Worm (Caenorhabditis elegans): ENCODE data around the gene twk-10.

Gene twk-10

DNA sequence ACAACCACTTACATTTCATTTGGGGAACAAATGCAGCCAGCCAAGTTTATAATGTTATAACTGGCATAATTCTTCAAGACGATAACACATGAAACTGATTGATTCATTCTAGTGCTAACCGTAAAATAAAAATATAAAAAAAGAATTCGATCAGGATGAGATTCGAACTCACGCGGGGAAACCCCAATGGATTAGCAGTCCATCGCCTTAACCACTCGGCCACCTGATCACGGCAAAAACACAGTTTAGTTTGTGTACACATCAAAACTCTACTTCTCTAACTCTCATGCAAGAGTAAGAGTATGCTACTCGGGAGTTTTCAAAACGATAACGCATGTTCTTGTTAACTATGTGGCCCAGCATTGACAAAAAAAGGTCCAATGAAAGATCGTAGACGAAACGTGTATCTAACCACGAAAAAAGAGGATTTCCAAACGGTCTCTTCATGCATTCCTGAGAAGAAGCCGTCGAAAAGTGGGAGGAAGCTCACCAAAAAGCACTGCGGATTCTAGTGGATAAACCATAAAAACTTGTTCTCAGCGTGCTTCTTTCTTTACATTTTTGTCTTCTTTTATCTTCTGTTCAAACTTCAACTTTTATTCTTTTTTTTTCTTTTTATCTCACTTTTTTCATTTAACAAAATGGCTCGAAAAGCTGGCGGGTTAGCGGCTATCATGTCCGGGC is at the start of gene twk-10:
Gene twk-10, plus strand, starts transcription at position 634 of the 684 bp plus-strand sequence.
- no peak for TF ChIP-seq unc-62 (GFP tag; optimal IDR thresholded peaks at IDR 0.05)

DNA sequence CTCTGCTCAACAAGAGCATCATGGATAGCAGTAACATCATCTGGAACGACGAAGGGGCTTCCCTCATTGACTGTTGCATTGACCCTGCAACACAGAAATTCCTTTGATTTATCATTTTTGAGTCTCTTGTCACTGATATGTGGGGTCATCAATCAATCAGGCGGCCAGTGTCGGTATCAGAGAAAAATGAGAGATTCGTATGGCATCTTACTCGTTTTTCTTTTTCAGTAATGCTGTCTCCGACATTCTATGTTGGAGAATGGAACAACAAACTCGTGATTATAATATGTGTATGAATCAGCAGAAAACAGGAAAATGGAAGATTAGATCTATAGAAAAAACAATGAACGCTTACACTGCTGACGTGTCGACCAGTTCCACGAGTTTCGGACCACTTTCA is 49.0 kb upstream of the twk-10 start:
- TF ChIP-seq unc-62 (GFP tag; optimal IDR thresholded peaks at IDR 0.05): no peak

DNA sequence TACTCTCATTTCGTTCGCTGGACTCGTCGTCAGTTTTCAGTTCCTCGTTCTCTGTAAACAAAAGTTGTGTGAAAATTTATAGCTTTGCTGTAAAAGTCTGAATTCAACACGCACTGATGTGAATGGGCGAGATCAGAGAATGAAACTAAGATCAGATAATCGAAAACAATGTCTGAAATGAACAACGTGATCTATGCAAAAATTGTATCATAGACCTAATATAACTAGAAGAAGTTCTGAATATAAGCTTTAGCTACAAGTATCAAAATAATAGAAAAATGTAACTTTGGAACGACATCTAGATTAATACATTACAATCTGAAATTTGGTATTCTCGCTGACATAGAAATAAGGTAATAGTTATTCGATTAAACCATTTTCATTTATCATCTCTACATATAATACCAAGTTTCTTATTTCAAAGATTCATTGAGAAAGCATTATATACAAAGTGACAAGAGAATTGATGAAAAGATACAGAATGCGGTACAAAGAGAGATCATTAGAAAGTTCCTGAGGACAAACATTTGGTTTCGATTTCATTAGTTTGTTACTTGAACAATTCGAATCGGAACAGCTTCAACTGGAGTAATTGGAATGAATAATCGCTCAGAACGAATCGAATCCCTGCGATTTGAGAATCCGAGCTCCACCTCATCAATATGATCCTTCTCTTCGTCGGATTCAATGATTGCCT is 47.9 kb upstream of the twk-10 start, which contains the start of gene moc-2:
Gene moc-2, minus strand, starts transcription at position 51 of the 697 bp plus-strand sequence.
- no peak for TF ChIP-seq unc-62 (GFP tag; optimal IDR thresholded peaks at IDR 0.05)

DNA sequence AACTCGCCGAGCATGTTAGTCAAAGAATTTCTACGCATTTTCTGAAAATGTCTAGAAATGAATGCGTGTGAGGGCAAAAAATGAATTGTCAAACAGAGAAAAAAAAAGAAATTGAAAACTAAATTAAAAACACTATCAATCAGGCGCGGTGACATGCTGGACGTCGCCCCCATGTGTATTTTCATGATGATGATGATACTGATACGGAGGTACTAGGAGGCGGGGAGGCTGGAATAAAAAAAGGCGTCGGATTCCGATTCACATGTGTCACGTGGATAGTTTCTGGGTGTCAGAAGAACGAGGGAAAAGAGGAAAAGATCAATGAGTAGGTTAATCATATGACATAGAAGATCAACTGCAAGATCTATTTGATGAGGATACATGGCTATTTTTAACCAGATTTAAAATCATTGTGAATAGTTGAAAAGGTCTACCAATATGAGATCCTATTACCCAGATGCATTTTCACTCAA is 46.8 kb upstream of the twk-10 start, which contains the start of gene W01A11.7:
Gene W01A11.7, minus strand, starts transcription at position 51 of the 473 bp plus-strand sequence.
- TF ChIP-seq unc-62 (GFP tag; optimal IDR thresholded peaks at IDR 0.05): no peak

DNA sequence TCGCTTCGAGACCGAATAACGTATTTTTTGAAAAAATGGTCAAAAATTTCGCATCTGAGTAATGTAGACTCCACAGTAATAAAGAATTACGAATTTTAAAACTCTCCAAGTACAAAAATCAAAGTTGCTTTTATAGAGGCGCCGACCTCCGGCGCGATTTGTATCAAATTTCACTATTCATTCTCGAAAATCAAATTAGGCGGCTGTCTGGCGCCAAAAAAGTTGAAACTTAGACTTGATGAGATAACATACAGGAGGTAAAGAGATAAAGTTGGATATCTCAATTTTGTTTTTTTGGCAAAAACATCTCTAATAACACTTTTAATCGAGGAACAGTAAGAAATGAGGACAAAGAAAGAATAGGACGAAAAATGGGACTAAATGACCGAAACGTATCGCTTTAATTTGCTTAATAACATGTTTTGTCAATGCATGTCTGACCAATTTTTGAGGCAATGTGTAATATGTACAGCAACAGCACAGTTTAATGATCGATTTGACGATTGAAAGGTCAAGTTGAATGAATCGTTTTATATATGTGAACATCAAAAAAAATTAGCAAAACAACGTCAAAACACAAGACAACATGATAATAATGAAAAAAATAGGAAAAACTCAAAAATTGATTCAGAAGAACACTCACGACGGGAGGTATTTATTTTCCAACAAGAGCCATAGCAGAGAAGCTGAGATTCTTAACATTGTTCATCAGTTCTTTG is 45.7 kb upstream of the twk-10 start:
- no peak for TF ChIP-seq unc-62 (GFP tag; optimal IDR thresholded peaks at IDR 0.05)

DNA sequence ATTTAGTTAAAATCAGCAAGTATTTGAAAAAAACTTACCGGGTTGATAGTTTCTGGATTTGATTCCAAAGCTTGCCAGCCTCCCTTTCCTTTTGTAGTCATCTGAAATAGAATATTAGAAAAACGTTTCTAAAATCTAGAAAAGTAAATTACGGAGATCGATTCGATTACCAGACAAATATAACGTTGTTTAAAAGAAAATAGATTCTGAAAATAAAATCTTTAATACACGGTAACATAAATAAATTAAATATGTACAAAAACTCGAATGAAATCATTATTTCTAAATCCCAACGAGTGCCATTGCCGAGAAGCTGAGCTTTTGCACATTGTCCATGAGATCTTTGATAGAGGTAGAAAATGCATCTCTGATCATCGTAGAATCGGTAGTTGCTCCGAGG is 43.4 kb upstream of the twk-10 start, which contains the start of gene ubh-3:
Gene ubh-3, minus strand, starts transcription at position 101 of the 400 bp plus-strand sequence.
- TF ChIP-seq unc-62 (GFP tag; optimal IDR thresholded peaks at IDR 0.05): no peak

DNA sequence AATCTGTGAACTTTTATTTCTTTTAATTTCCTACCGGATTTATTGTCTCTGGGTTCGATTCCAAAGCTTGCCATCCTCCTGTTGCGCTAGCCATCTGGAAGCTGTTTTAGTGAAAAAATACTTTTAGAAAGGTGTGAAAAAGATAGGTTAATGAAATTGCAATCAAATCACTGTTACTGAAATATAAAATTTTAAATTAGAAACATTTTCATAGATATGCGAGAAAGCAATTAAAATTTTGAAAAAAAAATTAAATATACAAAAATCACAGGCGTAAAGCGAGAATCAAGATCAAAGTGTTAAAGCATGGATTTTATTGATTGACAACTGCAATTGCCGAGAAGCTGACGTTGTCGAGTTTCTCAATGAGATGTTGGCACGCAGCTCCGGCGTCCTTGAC is 42.4 kb upstream of the twk-10 start, which contains the start of gene ubh-2:
Gene ubh-2, minus strand, starts transcription at position 101 of the 400 bp plus-strand sequence.
- TF ChIP-seq unc-62 (GFP tag; optimal IDR thresholded peaks at IDR 0.05): no peak

DNA sequence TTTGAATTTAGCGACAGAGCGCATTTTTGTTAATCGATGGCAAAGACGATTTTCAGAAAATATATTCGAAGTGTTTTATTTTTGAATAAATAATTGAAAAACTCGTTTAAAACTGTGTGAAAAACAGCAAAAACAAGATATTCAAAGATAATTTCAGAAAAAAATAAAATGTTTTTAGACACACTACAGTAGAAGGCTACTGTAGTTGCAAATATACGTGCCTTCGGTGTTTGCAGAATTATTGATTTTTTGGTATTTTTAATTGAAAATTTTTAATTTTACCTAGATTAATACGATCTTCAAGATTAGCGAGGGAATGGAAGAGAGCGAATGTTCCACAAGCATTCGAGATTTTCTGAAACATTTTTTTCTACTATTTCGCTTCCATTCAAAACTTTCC is 41.5 kb upstream of the twk-10 start:
- no peak for TF ChIP-seq unc-62 (GFP tag; optimal IDR thresholded peaks at IDR 0.05)

DNA sequence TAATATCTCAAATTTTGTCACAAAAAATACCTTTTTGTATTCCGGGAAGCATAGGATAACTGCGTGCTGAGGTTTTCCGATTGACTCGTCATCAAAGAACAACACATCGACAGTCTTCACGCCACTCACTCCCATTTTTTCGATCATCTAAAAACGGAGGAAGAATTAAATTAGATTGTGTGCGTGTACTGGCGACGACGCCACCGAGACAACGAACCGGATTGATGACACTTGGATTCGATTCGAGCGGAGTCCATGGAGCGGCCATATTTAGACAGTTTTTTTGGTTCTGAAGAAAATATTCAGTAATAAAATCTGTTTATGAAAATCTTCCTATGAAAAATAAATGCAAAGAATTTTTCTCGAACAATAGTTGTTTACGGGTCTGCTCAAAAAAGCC is 41.0 kb upstream of the twk-10 start, which contains the start of gene ubh-1:
Gene ubh-1, minus strand, starts transcription at position 289 of the 400 bp plus-strand sequence.
- TF ChIP-seq unc-62 (GFP tag; optimal IDR thresholded peaks at IDR 0.05): no peak

DNA sequence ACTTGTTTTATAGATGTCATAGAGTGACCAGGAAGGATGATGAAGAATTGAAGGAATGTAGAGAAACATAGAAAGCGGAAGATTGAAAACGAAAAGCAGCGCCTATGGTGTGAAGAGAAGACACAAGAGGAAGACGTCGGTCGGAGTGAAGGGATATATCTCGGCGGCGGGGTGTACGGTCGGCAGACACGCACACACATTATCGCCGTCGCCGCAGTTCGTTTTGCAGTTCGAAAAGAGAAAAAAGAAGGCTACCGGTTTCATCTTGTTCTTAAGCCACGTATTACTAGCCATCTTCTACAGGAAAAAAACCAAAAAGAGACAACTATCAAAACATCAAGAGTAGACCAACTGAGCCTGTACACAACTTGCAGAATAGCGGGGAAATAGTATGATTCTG is 38.8 kb upstream of the twk-10 start:
- no peak for TF ChIP-seq unc-62 (GFP tag; optimal IDR thresholded peaks at IDR 0.05)

DNA sequence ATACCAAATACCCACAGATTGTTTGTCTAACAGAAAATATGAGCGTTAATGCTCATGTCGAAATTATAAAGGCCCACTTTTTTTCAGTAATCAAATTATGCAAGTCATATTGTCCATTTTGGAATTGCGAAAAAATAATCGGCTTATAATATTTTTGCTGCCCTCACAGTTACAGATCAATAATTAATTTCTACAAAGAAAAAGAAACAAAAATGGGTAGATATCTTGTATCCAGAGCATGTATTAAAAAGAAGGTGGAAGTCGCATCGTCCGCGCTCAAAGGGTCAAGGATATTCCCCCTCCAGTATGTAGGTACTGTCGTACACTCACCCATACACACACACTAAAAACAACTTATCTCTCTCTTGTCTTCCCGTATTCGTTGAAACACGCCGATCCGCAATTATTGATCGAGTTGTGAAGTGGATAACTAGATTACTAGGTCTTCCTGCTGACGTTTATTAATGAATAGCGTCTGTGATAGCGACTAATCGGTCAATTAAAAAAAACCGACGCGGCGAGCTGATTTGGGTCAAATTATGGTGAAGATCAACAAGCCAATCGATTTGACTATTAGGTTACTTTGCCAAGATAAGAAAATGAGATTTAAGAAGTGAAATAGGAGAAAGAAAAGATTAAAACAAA is 38.2 kb upstream of the twk-10 start:
- no peak for TF ChIP-seq unc-62 (GFP tag; optimal IDR thresholded peaks at IDR 0.05)

DNA sequence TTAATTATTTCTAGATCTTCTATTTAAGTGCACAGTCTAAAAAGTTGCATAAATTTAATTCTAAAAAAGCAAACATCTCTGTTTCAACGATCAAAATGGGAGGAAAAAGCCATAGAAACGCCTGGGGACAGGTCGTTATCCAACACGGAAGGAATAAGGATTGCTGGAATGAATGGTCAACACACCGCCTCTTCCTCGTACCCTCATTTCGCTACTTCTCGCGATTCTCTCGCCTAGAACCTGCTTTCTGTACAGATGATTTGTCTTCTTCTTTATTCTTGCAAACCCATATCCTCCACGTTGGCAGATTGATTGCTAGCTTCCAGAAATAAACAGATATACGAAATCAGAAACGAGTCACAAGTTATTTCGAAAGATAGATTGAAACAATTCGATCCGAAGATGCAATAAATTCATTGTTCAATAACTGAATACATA is 37.2 kb upstream of the twk-10 start, which contains the start of gene dpy-11:
Gene dpy-11, minus strand, starts transcription at position 354 of the 438 bp plus-strand sequence.
- TF ChIP-seq unc-62 (GFP tag; optimal IDR thresholded peaks at IDR 0.05): no peak

DNA sequence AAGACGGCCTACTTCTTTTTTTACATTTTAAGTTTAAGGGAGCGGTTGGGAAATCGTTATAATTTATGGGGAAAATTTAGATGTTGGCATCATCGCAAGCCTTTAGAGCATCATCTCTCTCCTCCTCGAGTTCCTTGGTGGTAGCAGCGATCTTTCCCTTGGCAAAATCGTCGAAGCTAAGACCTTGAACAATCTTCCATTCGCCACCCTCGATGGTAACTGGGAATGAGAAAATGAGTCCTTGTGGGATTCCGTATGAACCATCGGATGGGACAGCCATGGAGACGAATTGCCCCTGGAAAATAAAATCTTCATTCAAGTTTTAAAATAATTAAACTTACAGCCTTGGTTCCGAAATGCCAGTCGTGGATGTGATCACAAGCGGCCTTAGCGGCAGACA is 36.8 kb upstream of the twk-10 start:
- TF ChIP-seq unc-62 (GFP tag; optimal IDR thresholded peaks at IDR 0.05): no peak

DNA sequence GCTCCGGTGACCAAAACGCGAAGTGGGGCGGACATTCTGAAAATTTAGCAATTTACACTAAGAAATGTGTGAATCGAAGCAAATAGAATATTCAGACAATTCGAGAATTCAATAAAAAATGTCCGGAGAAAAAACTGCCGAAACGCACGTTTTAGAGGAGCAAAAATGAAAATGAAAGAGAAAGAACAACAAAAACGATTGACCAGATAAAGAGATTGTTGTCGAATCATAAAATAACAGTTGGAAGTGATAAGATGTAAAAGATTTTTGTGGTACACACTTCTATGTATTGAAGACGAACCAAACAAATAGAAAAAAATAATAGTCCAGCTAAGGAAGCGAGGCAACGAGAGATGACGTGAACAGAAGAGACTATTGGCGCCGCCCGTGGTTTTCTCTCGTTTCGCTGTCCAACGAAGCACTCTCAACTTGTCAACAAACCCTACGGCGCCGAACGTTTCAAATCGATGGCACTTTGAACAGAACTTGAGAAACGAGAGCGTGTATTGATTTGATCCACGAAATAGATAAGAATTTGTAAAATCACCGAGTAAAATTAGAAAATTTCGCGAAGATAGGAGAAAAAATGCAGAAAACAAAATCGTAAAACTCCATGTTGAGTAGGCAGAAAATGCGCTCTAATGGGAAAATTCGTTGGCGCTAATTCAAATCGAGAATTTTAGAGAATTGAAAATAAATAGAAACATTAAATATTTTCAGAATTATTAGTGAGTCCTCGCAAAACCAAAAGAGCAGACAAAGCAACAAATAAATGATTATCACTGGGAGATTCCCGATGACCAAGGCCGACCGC is 35.4 kb upstream of the twk-10 start, which contains the start of gene mdh-1:
Gene mdh-1, minus strand, starts transcription at position 36 of the 814 bp plus-strand sequence.
- TF ChIP-seq unc-62 (GFP tag; optimal IDR thresholded peaks at IDR 0.05): no peak

Measured in whole organism, dauer.